Fruit fly (Drosophila melanogaster) whole organism, adult: ENCODE results near the gene Tsr1.

ENCODE experiments used
- CG11617 ChIP-seq: fragments of 200-800 bp; sonication (Bioruptor generic); optimal IDR thresholded peaks from 2 replicates; lab custom pipeline; 2017; ENCODE audit warnings: mild to moderate bottlenecking, missing biosample characterization, missing genetic modification reagents, missing genetic modification characterization
- CG14711 ChIP-seq: fragments of 200-800 bp; sonication (Bioruptor generic); optimal IDR thresholded peaks from 2 replicates; lab custom pipeline; 2018; ENCODE audit warnings: missing biosample characterization, mild to moderate bottlenecking, missing genetic modification characterization, moderate library complexity
- CG1620 ChIP-seq: fragments of 200-800 bp; sonication (Bioruptor generic); optimal IDR thresholded peaks from 2 replicates; lab custom pipeline; 2016; ENCODE audit warnings: missing biosample characterization, missing genetic modification characterization
- CG5204 ChIP-seq: fragments of 200-800 bp; sonication (Bioruptor generic); optimal IDR thresholded peaks from 2 replicates; lab custom pipeline; 2016; ENCODE audit warnings: missing biosample characterization, missing genetic modification characterization
- Clk ChIP-seq: fragments of 200-800 bp; sonication (Bioruptor generic); optimal IDR thresholded peaks from 2 replicates; lab custom pipeline; 2017; ENCODE audit warnings: missing biosample characterization, missing genetic modification characterization
- Crg-1 ChIP-seq: fragments of 200-800 bp; sonication (Bioruptor generic); optimal IDR thresholded peaks from 2 replicates; lab custom pipeline; 2016; ENCODE audit warnings: missing biosample characterization, missing genetic modification characterization
- Hr96 ChIP-seq: fragments of 200-800 bp; sonication (Bioruptor generic); optimal IDR thresholded peaks from 2 replicates; lab custom pipeline; 2016; ENCODE audit warnings: missing biosample characterization, missing genetic modification characterization
- Mnt ChIP-seq: fragments of 200-800 bp; sonication (Bioruptor generic); optimal IDR thresholded peaks from 2 replicates; lab custom pipeline; 2016; ENCODE audit warnings: missing biosample characterization, mild to moderate bottlenecking, missing genetic modification characterization
- bab1 ChIP-seq: fragments of 200-800 bp; sonication (Bioruptor generic); optimal IDR thresholded peaks from 3 replicates; lab custom pipeline; 2019; ENCODE audit warnings: missing biosample characterization, mild to moderate bottlenecking, missing genetic modification characterization, moderate library complexity
- cic ChIP-seq: fragments of 200-800 bp; sonication (Bioruptor generic); optimal IDR thresholded peaks from 2 replicates; lab custom pipeline; 2017; ENCODE audit warnings: missing biosample characterization, mild to moderate bottlenecking, missing genetic modification characterization, moderate library complexity
- cnc ChIP-seq, 2 experiments: fragments of >200 bp; optimal IDR thresholded peaks; 2 replicates each; lab custom pipeline; 2017
- ovo ChIP-seq: fragments of 200-800 bp; sonication (Bioruptor generic); optimal IDR thresholded peaks from 2 replicates; lab custom pipeline; 2016; ENCODE audit warnings: missing biosample characterization, missing genetic modification characterization
- pad ChIP-seq: fragments of 200-800 bp; sonication (Bioruptor generic); optimal IDR thresholded peaks from 3 replicates; lab custom pipeline; 2017; ENCODE audit warnings: missing biosample characterization, missing genetic modification characterization, mild to moderate bottlenecking, moderate library complexity, missing genetic modification reagents
- toe ChIP-seq: fragments of 200-800 bp; sonication (Bioruptor generic); optimal IDR thresholded peaks from 2 replicates; lab custom pipeline; 2016; ENCODE audit warnings: missing biosample characterization, missing genetic modification characterization

Gene Tsr1

dm6 chr3L:21385699-21386098 lies 50.7 kb downstream of the Tsr1 start:
- TF ChIP-seq Crg-1 (GFP tag; lab: Kevin White, UChicago) (no peak), Hr96 (GFP tag; lab: Kevin White, UChicago) (no peak), cic (GFP tag; lab: Kevin White, UChicago) (no peak), CG1620 (GFP tag; lab: Kevin White, UChicago) (no peak), Clk (no peak), Mnt (GFP tag; lab: Kevin White, UChicago) (no peak), cnc (optimal IDR thresholded peaks at IDR 0.05; lab: Kevin White, UChicago) (no peak), bab1 (GFP tag; lab: Kevin White, UChicago) (no peak), CG5204 (GFP tag; lab: Kevin White, UChicago) (no peak), toe (GFP tag; lab: Kevin White, UChicago) (no peak), CG11617 (GFP tag; lab: Kevin White, UChicago) (no peak)

DNA sequence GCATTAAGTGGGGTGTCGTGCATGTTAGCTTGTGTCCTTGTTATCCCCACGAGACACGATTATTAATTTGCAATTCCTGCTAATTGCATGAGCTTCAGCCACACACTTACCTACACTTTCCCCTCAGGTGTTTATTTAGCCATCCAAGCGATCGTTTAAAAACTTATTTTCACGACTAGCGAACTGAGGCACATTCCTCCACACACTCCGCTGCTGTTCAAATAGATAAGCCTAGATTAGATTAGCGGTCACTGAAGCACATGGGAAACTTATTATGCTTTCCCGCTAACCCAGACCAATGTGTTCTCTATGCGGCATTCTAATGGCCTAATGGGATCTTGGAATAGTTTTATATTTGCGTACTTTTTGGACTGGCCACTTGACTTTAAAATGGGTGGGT lies 51.9 kb downstream of the Tsr1 start:
- TF ChIP-seq pad (GFP tag; lab: Kevin White, UChicago) = no peak
- no peak for TF ChIP-seq CG11617 (GFP tag; lab: Kevin White, UChicago)
- peak; percentile 25 for TF ChIP-seq Mnt (GFP tag; lab: Kevin White, UChicago)
- peak; percentile 57 for TF ChIP-seq cic (GFP tag; lab: Kevin White, UChicago)
- no peak for TF ChIP-seq CG14711 (tag; lab: Kevin White, UChicago)
- TF ChIP-seq ovo (GFP tag; lab: Kevin White, UChicago) = peak; percentile 17
